Fruit fly (Drosophila melanogaster): ENCODE results near the gene RpS19b.

- peak; percentile 31 for TF ChIP-seq CG13204 (GFP tag; optimal IDR thresholded peaks at IDR 0.05)
- TF ChIP-seq EcR (GFP tag; optimal IDR thresholded peaks at IDR 0.05), result peak; percentile 38
- TF ChIP-seq CG8301 (tag; optimal IDR thresholded peaks at IDR 0.05), result peak; percentile 60
- TF ChIP-seq CG10348 (GFP tag; IDR thresholded peaks at IDR 0.05), result no peak
- peak; percentile 57 for TF ChIP-seq CG9948 (tag; optimal IDR thresholded peaks at IDR 0.05)
- TF ChIP-seq Ets98B (GFP tag; IDR thresholded peaks at IDR 0.05), result peak; percentile 79
- peak; percentile 68; the same call in 2 of the 3 replicates for TF ChIP-seq CG4496 (GFP tag; IDR thresholded peaks at IDR 0.05)
Observed at dm6 chr3R:23921701-23922501, 11.4 kb downstream of the RpS19b start.
